Fruit fly (Drosophila melanogaster) whole organism, embryonic: ENCODE results near the gene ebi.

Source experiments
- Antp ChIP-seq: fragments of 200-800 bp; sonication (Bioruptor generic); optimal IDR thresholded peaks from 3 replicates; lab custom pipeline; 2016; ENCODE audit warnings: missing biosample characterization, missing genetic modification characterization
- Bdp1 ChIP-seq: fragments of 200-800 bp; sonication (Bioruptor generic); optimal IDR thresholded peaks from 3 replicates; lab custom pipeline; 2016; ENCODE audit warnings: missing biosample characterization, missing genetic modification characterization
- CG11247 ChIP-seq: fragments of 200-800 bp; sonication (Bioruptor generic); IDR thresholded peaks from 2 replicates; pipeline ENCODE4 v1.3.6; 2022; ENCODE audit warnings: missing biosample characterization, missing genetic modification characterization
- CG15073 ChIP-seq: fragments of 200-800 bp; sonication (Bioruptor generic); optimal IDR thresholded peaks from 2 replicates; lab custom pipeline; 2016; ENCODE audit warnings: missing biosample characterization, missing genetic modification characterization
- CG15601 ChIP-seq: fragments of 200-800 bp; sonication (Bioruptor generic); optimal IDR thresholded peaks from 3 replicates; lab custom pipeline; 2019; ENCODE audit warnings: missing biosample characterization, mild to moderate bottlenecking, missing genetic modification characterization, moderate library complexity
- CG16815 ChIP-seq: fragments of 200-800 bp; sonication (Bioruptor generic); optimal IDR thresholded peaks from 3 replicates; lab custom pipeline; 2017; ENCODE audit warnings: missing biosample characterization, mild to moderate bottlenecking, missing genetic modification characterization
- CG2116 ChIP-seq: fragments of 200-800 bp; sonication (Bioruptor generic); optimal IDR thresholded peaks from 3 replicates; lab custom pipeline; 2018; ENCODE audit warnings: missing biosample characterization, mild to moderate bottlenecking, missing genetic modification characterization
- CG2120 ChIP-seq: fragments of 200-800 bp; sonication (Bioruptor generic); optimal IDR thresholded peaks from 3 replicates; lab custom pipeline; 2016; ENCODE audit warnings: missing biosample characterization, missing genetic modification characterization
- CG2889 ChIP-seq: fragments of 200-800 bp; sonication (Bioruptor generic); IDR thresholded peaks from 3 replicates; pipeline ENCODE4 v1.3.6; 2022; ENCODE audit warnings: missing biosample characterization, missing genetic modification characterization
- CG30020 ChIP-seq: fragments of 200-800 bp; optimal IDR thresholded peaks from 2 replicates; lab custom pipeline; 2019; ENCODE audit warnings: missing biosample characterization, mild to moderate bottlenecking, missing genetic modification characterization, moderate library complexity
- CG31224 ChIP-seq: fragments of 200-800 bp; sonication (Bioruptor generic); IDR thresholded peaks from 2 replicates; pipeline ENCODE4 v1.3.6; 2022; ENCODE audit warnings: missing biosample characterization, missing genetic modification characterization
- CG31441 ChIP-seq: fragments of 200-800 bp; sonication (Bioruptor generic); IDR thresholded peaks from 2 replicates; pipeline ENCODE4 v1.3.6; 2022; ENCODE audit warnings: missing biosample characterization, missing genetic modification characterization
- CG3726 ChIP-seq: fragments of 200-800 bp; sonication (Bioruptor generic); IDR thresholded peaks from 3 replicates; pipeline ENCODE4, ENCODE4 v1.3.6; 2022; ENCODE audit warnings: missing biosample characterization, missing genetic modification characterization
- CG3847 ChIP-seq: fragments of 200-800 bp; sonication (Bioruptor generic); IDR thresholded peaks from 2 replicates; pipeline ENCODE4 v1.3.6; 2022; ENCODE audit warnings: missing biosample characterization, missing genetic modification characterization
- CG42726 ChIP-seq: fragments of 200-800 bp; sonication (Bioruptor generic); IDR thresholded peaks from 2 replicates; pipeline ENCODE4 v1.3.6; 2022; ENCODE audit warnings: missing biosample characterization, missing genetic modification characterization; ENCODE audit not compliant: partially characterized antibody
- CG5953 ChIP-seq: fragments of 200-800 bp; sonication (Bioruptor generic); IDR thresholded peaks from 2 replicates; pipeline ENCODE4 v1.3.6; 2022; ENCODE audit warnings: missing biosample characterization, missing genetic modification characterization
- CG6683 ChIP-seq: fragments of 200-800 bp; sonication (Bioruptor generic); optimal IDR thresholded peaks from 2 replicates; lab custom pipeline; 2017; ENCODE audit warnings: missing biosample characterization, mild to moderate bottlenecking, missing genetic modification characterization, missing genetic modification reagents
- CG6813 ChIP-seq: fragments of 200-800 bp; sonication (Bioruptor generic); optimal IDR thresholded peaks from 2 replicates; lab custom pipeline; 2017; ENCODE audit warnings: missing biosample characterization, missing genetic modification characterization, mild to moderate bottlenecking, moderate library complexity, missing genetic modification reagents
- CG7357 ChIP-seq: fragments of 200-800 bp; sonication (Bioruptor generic); IDR thresholded peaks from 3 replicates; pipeline ENCODE4 v1.3.6; 2022; ENCODE audit warnings: missing biosample characterization, missing genetic modification characterization
- CG7372 ChIP-seq: fragments of 200-800 bp; sonication (Bioruptor generic); IDR thresholded peaks from 2 replicates; pipeline ENCODE4 v1.3.6; 2022; ENCODE audit warnings: missing biosample characterization, missing genetic modification characterization
- CG7556 ChIP-seq: fragments of 200-800 bp; sonication (Bioruptor generic); optimal IDR thresholded peaks from 2 replicates; lab custom pipeline; 2017; ENCODE audit warnings: missing biosample characterization, mild to moderate bottlenecking, missing genetic modification characterization
- D19A ChIP-seq: fragments of 200-800 bp; optimal IDR thresholded peaks from 3 replicates; lab custom pipeline; 2019; ENCODE audit warnings: missing biosample characterization, mild to moderate bottlenecking, missing genetic modification characterization, moderate library complexity
- Dad ChIP-seq: fragments of 200-800 bp; sonication (Bioruptor generic); optimal IDR thresholded peaks from 3 replicates; lab custom pipeline; 2016; ENCODE audit warnings: missing biosample characterization, missing genetic modification characterization
- Dek ChIP-seq: fragments of 200-800 bp; sonication (Bioruptor generic); optimal IDR thresholded peaks from 3 replicates; lab custom pipeline; 2019; ENCODE audit warnings: missing biosample characterization, mild to moderate bottlenecking, missing genetic modification characterization, moderate library complexity
- Dfd ChIP-seq, 2 experiments: fragments of >200 bp; optimal IDR thresholded peaks; 2 replicates each; lab custom pipeline; 2017; ENCODE audit warnings: missing biosample characterization in 2 of 2, missing genetic modification characterization in 2 of 2
- Hr78 ChIP-seq, 2 experiments: fragments of 200-800 bp in 1 of 2; fragments of >200 bp in 1 of 2; sonication (Bioruptor generic) in 1 of 2; optimal IDR thresholded peaks; 2 replicates each; lab custom pipeline; 2017 to 2019; ENCODE audit warnings: missing biosample characterization in 2 of 2, missing genetic modification characterization in 2 of 2, mild to moderate bottlenecking in 1 of 2, moderate library complexity in 1 of 2
- Lim3 ChIP-seq: fragments of 200-800 bp; sonication (Bioruptor generic); IDR thresholded peaks from 2 replicates; pipeline ENCODE4 v1.3.6; 2022; ENCODE audit warnings: missing biosample characterization, missing genetic modification characterization
- Myb ChIP-seq: fragments of 200-800 bp; sonication (Bioruptor generic); optimal IDR thresholded peaks from 2 replicates; lab custom pipeline; 2016; ENCODE audit warnings: missing biosample characterization, missing genetic modification characterization
- NK7.1 ChIP-seq: fragments of 200-800 bp; sonication (Bioruptor generic); optimal IDR thresholded peaks from 3 replicates; lab custom pipeline; 2016; ENCODE audit warnings: missing biosample characterization, missing genetic modification characterization
- Optix ChIP-seq: fragments of 200-800 bp; sonication (Bioruptor generic); IDR thresholded peaks from 3 replicates; pipeline ENCODE4 v1.3.6; 2022; ENCODE audit warnings: missing biosample characterization, missing genetic modification characterization
- cad ChIP-seq: fragments of >200 bp; optimal IDR thresholded peaks from 2 replicates; lab custom pipeline; 2017; ENCODE audit warnings: missing biosample characterization, missing genetic modification characterization
- chinmo ChIP-seq: fragments of 200-800 bp; sonication (Bioruptor generic); IDR thresholded peaks from 4 replicates; pipeline ENCODE4 v1.3.6; 2022; ENCODE audit warnings: missing biosample characterization, missing genetic modification characterization; ENCODE audit not compliant: partially characterized antibody
- corto ChIP-seq: fragments of 200-800 bp; sonication (Bioruptor generic); optimal IDR thresholded peaks from 2 replicates; lab custom pipeline; 2016; ENCODE audit warnings: missing biosample characterization, mild to moderate bottlenecking, missing genetic modification characterization, moderate library complexity
- dan ChIP-seq: fragments of 200-800 bp; sonication (Bioruptor generic); IDR thresholded peaks from 2 replicates; pipeline ENCODE4 v1.3.6; 2022; ENCODE audit warnings: missing biosample characterization, missing genetic modification characterization
- exex ChIP-seq: fragments of 200-800 bp; sonication (Bioruptor generic); optimal IDR thresholded peaks from 4 replicates; lab custom pipeline; 2018; ENCODE audit warnings: missing biosample characterization, mild to moderate bottlenecking, missing genetic modification characterization, moderate library complexity
- gsb ChIP-seq: fragments of 200-800 bp; sonication (Bioruptor generic); IDR thresholded peaks from 2 replicates; pipeline ENCODE4 v1.3.6; 2022; ENCODE audit warnings: missing biosample characterization, missing genetic modification characterization
- ham ChIP-seq: fragments of 200-800 bp; sonication (Bioruptor generic); IDR thresholded peaks from 2 replicates; pipeline ENCODE4 v1.3.6; 2022; ENCODE audit warnings: missing biosample characterization, missing genetic modification characterization
- hth ChIP-seq: fragments of >200 bp; optimal IDR thresholded peaks from 2 replicates; lab custom pipeline; 2017; ENCODE audit warnings: inconsistent platforms
- ind ChIP-seq: fragments of 200-800 bp; sonication (Bioruptor generic); optimal IDR thresholded peaks from 3 replicates; lab custom pipeline; 2016; ENCODE audit warnings: missing biosample characterization, missing genetic modification characterization
- jigr1 ChIP-seq: fragments of 200-800 bp; sonication (Bioruptor generic); IDR thresholded peaks from 3 replicates; pipeline ENCODE4 v1.3.6; 2022; ENCODE audit warnings: missing biosample characterization, missing genetic modification characterization
- lmd ChIP-seq: fragments of 200-800 bp; sonication (Bioruptor generic); IDR thresholded peaks from 2 replicates; pipeline ENCODE4 v1.3.6; 2022; ENCODE audit warnings: missing biosample characterization, missing genetic modification characterization
- onecut ChIP-seq: fragments of 200-800 bp; sonication (Bioruptor generic); IDR thresholded peaks from 2 replicates; pipeline ENCODE4 v1.3.6; 2022; ENCODE audit warnings: missing biosample characterization, missing genetic modification characterization
- p53 ChIP-seq: fragments of 200-800 bp; sonication (Bioruptor generic); optimal IDR thresholded peaks from 2 replicates; lab custom pipeline; 2016; ENCODE audit warnings: missing biosample characterization, missing genetic modification characterization
- pzg ChIP-seq: fragments of 200-800 bp; sonication (Bioruptor generic); optimal IDR thresholded peaks from 3 replicates; lab custom pipeline; 2018; ENCODE audit warnings: missing biosample characterization, mild to moderate bottlenecking, missing genetic modification characterization, moderate library complexity
- rib ChIP-seq: fragments of 200-800 bp; sonication (Bioruptor generic); IDR thresholded peaks from 2 replicates; pipeline ENCODE4 v1.3.6; 2022; ENCODE audit warnings: missing biosample characterization, missing genetic modification characterization
- sob ChIP-seq: fragments of 200-800 bp; sonication (Bioruptor generic); IDR thresholded peaks from 2 replicates; pipeline ENCODE4 v1.3.6; 2022; ENCODE audit warnings: missing biosample characterization, missing genetic modification characterization
- sug ChIP-seq: fragments of 200-800 bp; optimal IDR thresholded peaks from 2 replicates; lab custom pipeline; 2019; ENCODE audit warnings: missing biosample characterization, mild to moderate bottlenecking, missing genetic modification characterization, moderate library complexity
- tna ChIP-seq: fragments of 200-800 bp; sonication (Bioruptor generic); IDR thresholded peaks from 2 replicates; pipeline ENCODE4 v1.3.6; 2022; ENCODE audit warnings: missing biosample characterization, missing genetic modification characterization; ENCODE audit not compliant: partially characterized antibody
- zen ChIP-seq: fragments of 200-800 bp; sonication (Bioruptor generic); optimal IDR thresholded peaks from 3 replicates; lab custom pipeline; 2018; ENCODE audit warnings: missing biosample characterization, mild to moderate bottlenecking, missing genetic modification characterization, moderate library complexity

The ebi gene

dm6 chr2L:429680-430484 is 15.0 kb downstream of the ebi start (continued):
- TF ChIP-seq lmd (GFP tag; lab: Robert Waterston, UW), result peak; percentile 43; the same call in 1 of the 2 replicates
- peak; percentile 37; the same call in 2 of the 3 replicates for TF ChIP-seq CG7357 (GFP tag; lab: Robert Waterston, UW)
- TF ChIP-seq CG7372 (GFP tag; lab: Robert Waterston, UW), result no peak
- TF ChIP-seq CG15601 (tag; lab: Kevin White, UChicago), result peak; percentile 49
- TF ChIP-seq CG7556, result peak; percentile 29
- TF ChIP-seq CG15073 (GFP tag; lab: Kevin White, UChicago), result no peak
- TF ChIP-seq Bdp1 (GFP tag; lab: Kevin White, UChicago), result peak; percentile 5
- peak; percentile 55; the same call in 1 of the 2 replicates for TF ChIP-seq CG31441 (GFP tag; lab: Robert Waterston, UW)
- TF ChIP-seq sob (GFP tag; lab: Robert Waterston, UW), result no peak
- peak; percentile 44 for TF ChIP-seq Myb (GFP tag; lab: Kevin White, UChicago)
- no peak for TF ChIP-seq NK7.1 (GFP tag; lab: Kevin White, UChicago)
- TF ChIP-seq CG31224, result peak; percentile 9; the same call in 1 of the 2 replicates
- TF ChIP-seq chinmo, result no peak
- peak; percentile 79 for TF ChIP-seq corto (GFP tag; lab: Kevin White, UChicago)
- no peak for TF ChIP-seq cad (GFP tag; lab: Kevin White, UChicago)
- TF ChIP-seq onecut (GFP tag; lab: Robert Waterston, UW), result 0 out of 2 replicates have a peak, but pooled peaks have one; percentile 6
- TF ChIP-seq tna (GFP tag; lab: Robert Waterston, UW), result no peak
- no peak for TF ChIP-seq gsb (GFP tag; lab: Robert Waterston, UW)
- no peak for TF ChIP-seq CG3847 (GFP tag; lab: Robert Waterston, UW)
- peak; percentile 71 for TF ChIP-seq CG16815 (GFP tag; lab: Kevin White, UChicago)
- peak; percentile 79 for TF ChIP-seq CG2120
- no peak for TF ChIP-seq CG3726 (GFP tag; lab: Robert Waterston, UW)
- TF ChIP-seq Dad (GFP tag; lab: Kevin White, UChicago), result peak; percentile 56
- TF ChIP-seq rib (GFP tag; lab: Robert Waterston, UW), result peak; percentile 55
- no peak for TF ChIP-seq Dek (tag; lab: Kevin White, UChicago)
- peak; percentile 55 for TF ChIP-seq Antp (GFP tag; lab: Kevin White, UChicago)
- TF ChIP-seq jigr1 (GFP tag; lab: Robert Waterston, UW), result no peak
- TF ChIP-seq ham (GFP tag; lab: Robert Waterston, UW), result no peak
- TF ChIP-seq CG11247 (GFP tag; lab: Robert Waterston, UW), result 0 out of 2 replicates have a peak, but pooled peaks have one; percentile 24
- TF ChIP-seq Dfd (GFP tag; optimal IDR thresholded peaks at IDR 0.05; lab: Kevin White, UChicago), result no peak
- no peak for TF ChIP-seq CG2116 (GFP tag; lab: Kevin White, UChicago)
- TF ChIP-seq pzg (GFP tag; lab: Kevin White, UChicago), result no peak
- TF ChIP-seq sug (tag; lab: Kevin White, UChicago), result no peak
- peak; percentile 93 for TF ChIP-seq D19A (tag; lab: Kevin White, UChicago)
- no peak for TF ChIP-seq Lim3 (GFP tag; lab: Robert Waterston, UW)
- TF ChIP-seq zen (tag; lab: Kevin White, UChicago), result no peak
- no peak for TF ChIP-seq Optix (GFP tag; lab: Robert Waterston, UW)
- no peak for TF ChIP-seq CG30020 (tag; lab: Kevin White, UChicago)
- TF ChIP-seq CG2889 (GFP tag; lab: Robert Waterston, UW), result no peak
- TF ChIP-seq hth (lab: Kevin White, UChicago), result no peak
- TF ChIP-seq CG42726 (GFP tag; lab: Robert Waterston, UW), result no peak
- peak in 1 of 2 experiments; percentile 89 for TF ChIP-seq Hr78 (GFP tag; optimal IDR thresholded peaks at IDR 0.05; lab: Kevin White, UChicago)
- no peak for TF ChIP-seq exex (tag; lab: Kevin White, UChicago)
- TF ChIP-seq p53, result no peak
- TF ChIP-seq ind (GFP tag; lab: Kevin White, UChicago), result peak; percentile 59
- no peak for TF ChIP-seq CG5953
- TF ChIP-seq CG6813 (GFP tag; lab: Kevin White, UChicago), result no peak
- TF ChIP-seq CG6683 (GFP tag; lab: Kevin White, UChicago), result no peak
- 0 out of 2 replicates have a peak, but pooled peaks have one; percentile 45 for TF ChIP-seq dan (GFP tag; lab: Robert Waterston, UW)
